Worm (Caenorhabditis elegans): Measurements from ENCODE around the gene C24H12.8.

C24H12.8 gene

ce11 chrII:399321-399720 lies 23.7 kb downstream of the C24H12.8 start, which contains the start of gene C03H5.6:
Gene C03H5.6 (minus strand): TSS chrII:399421.
- no peak for TF ChIP-seq R02D3.7 (tag; optimal IDR thresholded peaks at IDR 0.05)
- TF ChIP-seq daf-12 (tag; optimal IDR thresholded peaks at IDR 0.05): no peak

DNA sequence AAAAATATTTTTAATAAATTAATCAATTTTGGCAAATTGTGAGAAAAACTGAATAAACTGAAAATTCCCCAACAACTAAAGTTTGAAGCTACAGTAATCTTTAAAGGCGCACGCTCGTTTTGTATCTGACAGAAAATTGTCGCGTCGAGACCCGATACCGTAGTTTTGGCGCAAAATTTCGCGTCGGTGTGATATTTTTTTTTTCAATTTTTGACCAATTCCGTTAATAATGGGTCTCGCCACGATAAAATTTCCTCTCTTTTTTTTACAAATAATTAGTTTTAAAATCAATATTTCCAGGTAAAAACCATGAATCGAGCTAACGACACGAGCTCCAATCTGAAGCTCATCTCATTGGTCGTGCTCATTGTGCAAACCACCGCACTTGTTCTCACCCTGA lies 34.5 kb downstream of the C24H12.8 start, which contains the start of gene nstp-4:
nstp-4 (plus strand) TSS at position 301 of the 400 bp plus-strand sequence.
- TF ChIP-seq jun-1 (tag; optimal IDR thresholded peaks at IDR 0.05) (no peak), R02D3.7 (tag; optimal IDR thresholded peaks at IDR 0.05) (no peak), nhr-11 (tag; optimal IDR thresholded peaks at IDR 0.05) (no peak), eor-1 (tag; optimal IDR thresholded peaks at IDR 0.05) (no peak), ztf-11 (tag; optimal IDR thresholded peaks at IDR 0.05) (no peak), nhr-76 (tag; optimal IDR thresholded peaks at IDR 0.05) (no peak), fos-1 (tag; optimal IDR thresholded peaks at IDR 0.05) (no peak), sea-2 (GFP tag; optimal IDR thresholded peaks at IDR 0.05) (no peak), nhr-67 (tag; optimal IDR thresholded peaks at IDR 0.05) (no peak), tbx-2 (tag; optimal IDR thresholded peaks at IDR 0.05) (no peak), lin-15B (tag; optimal IDR thresholded peaks at IDR 0.05) (no peak), nhr-77 (tag; optimal IDR thresholded peaks at IDR 0.05) (no peak), aly-2 (tag; optimal IDR thresholded peaks at IDR 0.05) (no peak), nhr-23 (tag; optimal IDR thresholded peaks at IDR 0.05) (no peak), skn-1 (tag; optimal IDR thresholded peaks at IDR 0.05) (no peak), nhr-25 (tag; optimal IDR thresholded peaks at IDR 0.05) (no peak), zag-1 (tag; optimal IDR thresholded peaks at IDR 0.05) (no peak), ZK546.5 (tag; optimal IDR thresholded peaks at IDR 0.05) (no peak)

DNA sequence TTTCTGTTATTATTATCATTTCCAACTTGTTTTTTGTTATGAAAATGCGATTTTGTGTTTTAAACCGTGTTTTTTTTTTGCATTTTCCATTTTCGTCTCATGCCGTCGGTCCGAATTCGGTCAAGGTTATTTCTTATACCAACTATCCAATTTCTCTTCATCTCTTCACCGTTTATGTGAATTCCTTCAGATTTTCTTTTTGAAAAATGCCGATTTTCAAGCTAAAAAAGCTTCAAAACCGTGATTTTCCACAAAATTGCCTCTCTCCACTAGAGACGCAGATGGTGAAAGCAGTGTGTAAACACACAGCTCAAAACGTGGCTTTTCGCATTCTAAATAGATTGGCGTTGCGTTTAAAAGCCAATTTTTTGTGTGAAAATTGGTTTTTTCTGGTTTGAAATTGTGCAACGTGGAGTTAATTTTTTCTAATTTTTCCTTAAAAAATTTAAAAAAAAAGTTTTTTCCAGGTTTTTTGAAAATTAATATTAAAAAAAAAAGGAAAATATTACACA lies 35.1 kb downstream of the C24H12.8 start:
- TF ChIP-seq egl-5 (tag; optimal IDR thresholded peaks at IDR 0.05) (no peak), nhr-77 (tag; optimal IDR thresholded peaks at IDR 0.05) (no peak), ceh-28 (tag; optimal IDR thresholded peaks at IDR 0.05) (no peak), fos-1 (tag; optimal IDR thresholded peaks at IDR 0.05) (no peak), elt-2 (tag; optimal IDR thresholded peaks at IDR 0.05) (peak; percentile 12), jun-1 (tag; optimal IDR thresholded peaks at IDR 0.05) (no peak)

ce11 chrII:385957-386356 lies 37.0 kb downstream of the C24H12.8 start, which contains the start of gene C03H5.3:
Gene C03H5.3 (plus strand): TSS chrII:386088.
- TF ChIP-seq hmg-11 (tag; optimal IDR thresholded peaks at IDR 0.05) (peak; percentile 45), nhr-23 (tag; optimal IDR thresholded peaks at IDR 0.05) (peak; percentile 25), ceh-16 (tag; optimal IDR thresholded peaks at IDR 0.05) (no peak), nfya-1 (tag; optimal IDR thresholded peaks at IDR 0.05; ENCODE audit: insufficient read depth) (peak; percentile 53), lin-15B (tag; optimal IDR thresholded peaks at IDR 0.05) (peak; percentile 65)

DNA sequence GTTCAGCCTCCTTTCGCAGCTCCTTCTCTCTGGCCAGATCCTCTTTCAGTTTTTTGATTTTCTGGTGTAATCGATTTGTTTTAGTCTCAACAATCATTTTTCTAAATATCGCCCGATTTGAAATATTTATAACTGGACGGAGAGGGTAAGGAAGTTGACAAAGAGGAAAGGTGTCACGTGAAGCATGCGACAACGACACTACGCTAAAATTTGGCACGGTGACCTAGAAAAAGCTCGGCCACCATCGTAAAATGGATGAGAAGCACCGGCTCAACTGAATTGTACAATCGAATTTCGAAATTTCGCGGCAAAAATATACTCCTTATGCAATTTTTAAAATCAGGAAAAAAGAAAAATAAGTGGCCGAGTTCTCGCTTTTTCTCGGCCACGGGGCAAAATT lies 37.7 kb downstream of the C24H12.8 start, which contains the start of gene C03H5.5:
C03H5.5 (minus strand) TSS at position 101 of the 400 bp plus-strand sequence.
- TF ChIP-seq zag-1 (tag; optimal IDR thresholded peaks at IDR 0.05): no peak
- TF ChIP-seq lin-15B (tag; optimal IDR thresholded peaks at IDR 0.05): no peak
- no peak for TF ChIP-seq R02D3.7 (tag; optimal IDR thresholded peaks at IDR 0.05)
- TF ChIP-seq lsy-12 (tag; optimal IDR thresholded peaks at IDR 0.05): no peak
- TF ChIP-seq egl-5 (tag; optimal IDR thresholded peaks at IDR 0.05): no peak
- TF ChIP-seq skn-1 (tag; optimal IDR thresholded peaks at IDR 0.05): no peak
- TF ChIP-seq nfya-1 (tag; optimal IDR thresholded peaks at IDR 0.05; ENCODE audit: insufficient read depth): no peak
- no peak for TF ChIP-seq pqm-1 (tag; optimal IDR thresholded peaks at IDR 0.05)

DNA sequence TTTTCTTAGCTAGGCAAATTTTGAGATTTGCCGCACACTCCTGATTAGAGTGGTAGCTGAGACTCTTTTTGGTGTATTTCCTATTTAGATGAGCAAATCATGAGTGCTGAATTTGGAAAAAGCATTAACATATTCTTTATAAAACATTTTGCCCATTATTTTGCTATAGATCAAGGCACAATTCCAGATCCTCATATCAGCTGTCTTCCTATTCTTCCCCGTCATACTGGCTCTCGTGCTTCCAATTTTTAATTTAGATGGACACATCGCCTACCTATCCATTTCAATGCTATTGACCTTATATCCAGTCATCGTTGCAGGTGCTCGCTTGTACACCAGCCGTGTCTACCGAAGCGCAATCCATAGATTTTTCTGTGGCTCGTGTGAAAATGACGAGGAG lies 43.1 kb downstream of the C24H12.8 start, which contains the start of gene C03H5.7:
C03H5.7 (plus strand) TSS at position 301 of the 400 bp plus-strand sequence.
- TF ChIP-seq ZK546.5 (tag; optimal IDR thresholded peaks at IDR 0.05) (no peak), elt-1 (tag; optimal IDR thresholded peaks at IDR 0.05) (no peak), hmg-11 (tag; optimal IDR thresholded peaks at IDR 0.05) (no peak), nhr-77 (tag; optimal IDR thresholded peaks at IDR 0.05) (no peak), lsy-12 (tag; optimal IDR thresholded peaks at IDR 0.05) (no peak), lin-39 (tag; optimal IDR thresholded peaks at IDR 0.05) (no peak), pha-4 (tag; optimal IDR thresholded peaks at IDR 0.05) (no peak)
